Fruit fly (Drosophila melanogaster): Measurements from ENCODE around the gene CG42304.

CG42304 gene

DNA sequence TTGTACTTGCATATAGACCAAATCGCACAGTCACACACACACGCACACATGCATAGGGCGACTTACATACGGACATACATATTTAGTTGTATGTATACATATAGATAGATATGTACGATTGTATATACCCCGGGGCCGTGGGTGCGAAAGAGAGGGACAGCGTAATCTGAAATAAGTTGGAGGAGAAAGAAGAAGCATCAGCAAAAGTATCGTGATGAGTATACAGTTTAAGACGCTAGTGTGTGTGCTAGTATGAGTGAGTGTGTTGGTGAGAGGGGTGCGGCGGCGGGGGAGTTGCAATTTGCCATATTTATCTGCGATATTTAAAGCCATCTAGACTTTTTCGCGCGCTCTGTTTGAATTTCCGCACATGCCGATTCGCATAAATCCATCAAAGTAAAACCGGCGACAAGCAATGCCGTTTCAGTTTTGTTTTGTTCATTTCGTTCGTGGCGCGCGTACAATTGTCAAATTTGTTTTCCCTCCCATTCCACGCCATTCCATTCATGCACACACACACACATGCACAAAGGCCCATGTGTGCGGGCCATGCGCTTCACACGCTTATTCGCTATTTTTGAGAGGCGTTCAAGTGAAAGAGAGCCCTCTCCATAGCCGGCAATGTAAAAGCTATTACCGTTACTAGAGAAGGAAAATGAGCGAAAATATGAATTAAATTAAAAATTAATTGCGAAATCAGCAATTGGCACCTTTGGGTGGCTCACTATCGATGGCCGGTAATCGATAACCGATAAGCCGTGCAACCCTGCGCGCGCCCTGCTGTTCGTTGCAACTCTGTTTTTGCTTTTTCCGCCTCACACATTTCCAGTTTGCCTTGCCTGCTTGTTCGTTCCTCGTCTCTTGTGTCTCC lies 16.7 kb upstream of the CG42304 start (continued):
- TF ChIP-seq CG3281 (GFP tag; optimal IDR thresholded peaks at IDR 0.05) (peak; percentile 91), bbx (GFP tag; IDR thresholded peaks at IDR 0.05; ENCODE audit: partially characterized antibody) (peak; percentile 76), wor (GFP tag; IDR thresholded peaks at IDR 0.05) (0 out of 2 replicates have a peak, but pooled peaks have one; percentile 18), CG17802 (tag; optimal IDR thresholded peaks at IDR 0.05) (peak; percentile 54), ken (GFP tag; IDR thresholded peaks at IDR 0.05) (peak; percentile 78; the same call in 2 of the 3 replicates), dan (GFP tag; IDR thresholded peaks at IDR 0.05) (no peak), tx (GFP tag; optimal IDR thresholded peaks at IDR 0.05) (peak; percentile 55), pzg (GFP tag; optimal IDR thresholded peaks at IDR 0.05) (peak; percentile 72), chif (GFP tag; optimal IDR thresholded peaks at IDR 0.05) (peak; percentile 66 to 68), CG6791 (GFP tag; IDR thresholded peaks at IDR 0.05; ENCODE audit: partially characterized antibody) (peak; percentile 85), vnd (GFP tag; IDR thresholded peaks at IDR 0.05; ENCODE audit: partially characterized antibody) (peak; percentile 80), CG10274 (GFP tag; optimal IDR thresholded peaks at IDR 0.05) (peak; percentile 74), CG2202 (tag; optimal IDR thresholded peaks at IDR 0.05) (peak; percentile 75), CG15479 (GFP tag; optimal IDR thresholded peaks at IDR 0.05) (peak; percentile 55), mam (GFP tag; optimal IDR thresholded peaks at IDR 0.05) (peak; percentile 66), CG4617 (GFP tag; optimal IDR thresholded peaks at IDR 0.05; ENCODE audit: borderline replicate concordance) (peak; percentile 52), D19A (tag; optimal IDR thresholded peaks at IDR 0.05) (peak; percentile 6), croc (GFP tag; conservative IDR thresholded peaks at IDR 0.05) (0 out of 3 replicates have a peak, but pooled peaks have one; percentile 19), twi (tag; optimal IDR thresholded peaks at IDR 0.05) (peak; percentile 81), Spps (tag; optimal IDR thresholded peaks at IDR 0.05) (peak; percentile 19), her (GFP tag; optimal IDR thresholded peaks at IDR 0.05) (peak; percentile 78), Opbp (GFP tag; IDR thresholded peaks at IDR 0.05; ENCODE audit: partially characterized antibody) (peak; percentile 82), CG31388 (GFP tag; optimal IDR thresholded peaks at IDR 0.05) (no peak), Sox100B (GFP tag; optimal IDR thresholded peaks at IDR 0.05) (peak; percentile 86), hb (GFP tag; IDR thresholded peaks at IDR 0.05; ENCODE audit: partially characterized antibody) (peak; percentile 71; the same call in 2 of the 3 replicates), zfh2 (GFP tag; optimal IDR thresholded peaks at IDR 0.05) (peak; percentile 72), CHES-1-like (GFP tag; optimal IDR thresholded peaks at IDR 0.05) (peak; percentile 86), run (tag; optimal IDR thresholded peaks at IDR 0.05) (peak; percentile 52), CG9609 (GFP tag; optimal IDR thresholded peaks at IDR 0.05) (peak; percentile 68), CG10321 (GFP tag; IDR thresholded peaks at IDR 0.05) (peak; percentile 72), CG11247 (GFP tag; IDR thresholded peaks at IDR 0.05) (peak; percentile 82), gsb (GFP tag; IDR thresholded peaks at IDR 0.05) (peak; percentile 74), Blimp-1 (GFP tag; optimal IDR thresholded peaks at IDR 0.05) (peak; percentile 49), CG11093 (GFP tag; IDR thresholded peaks at IDR 0.05) (peak; percentile 34; the same call in 1 of the 3 replicates), Eip74EF (GFP tag; optimal IDR thresholded peaks at IDR 0.05) (peak in 1 of 2 experiments; percentile 42), eve (GFP tag; optimal IDR thresholded peaks at IDR 0.05) (no peak), Dbx (GFP tag; IDR thresholded peaks at IDR 0.05) (peak; percentile 84), CG1647 (GFP tag; optimal IDR thresholded peaks at IDR 0.05) (peak; percentile 61), Hmr (GFP tag; optimal IDR thresholded peaks at IDR 0.05) (peak; percentile 92), E2f1 (GFP tag; IDR thresholded peaks at IDR 0.05) (peak; percentile 77), Asciz (GFP tag; optimal IDR thresholded peaks at IDR 0.05) (peak; percentile 74), ci (GFP tag; IDR thresholded peaks at IDR 0.05) (peak; percentile 96), HLH4C (GFP tag; IDR thresholded peaks at IDR 0.05; ENCODE audit: partially characterized antibody) (peak; percentile 82), CG33557 (GFP tag; optimal IDR thresholded peaks at IDR 0.05) (peak; percentile 88), Stat92E (GFP tag; optimal IDR thresholded peaks at IDR 0.05) (no peak), Aef1 (GFP tag; IDR thresholded peaks at IDR 0.05) (0 out of 3 replicates have a peak, but pooled peaks have one; percentile 9), Fer2 (tag; optimal IDR thresholded peaks at IDR 0.05) (peak; percentile 81)

All from whole organism, embryonic.